Worm (Caenorhabditis elegans) whole organism, midembryonic: ENCODE results near the gene cyn-7.

Experiments
- T22C8.4 ChIP-seq: fragments of 200-800 bp; sonication (Bioruptor generic); IDR thresholded peaks from 2 replicates; pipeline ENCODE4 v1.3.6; 2022; ENCODE audit warnings: missing genetic modification characterization, missing compliant biosample characterization
- cog-1 ChIP-seq: sonication (generic microtip); optimal IDR thresholded peaks from 2 replicates; lab custom pipeline; 2016; ENCODE audit warnings: missing genetic modification characterization, missing compliant biosample characterization
- flt-1 ChIP-seq: fragments of 200-800 bp; sonication (Bioruptor generic); IDR thresholded peaks from 2 replicates; pipeline ENCODE4 v1.3.6; 2022; ENCODE audit warnings: missing genetic modification characterization, missing compliant biosample characterization
- klf-2 ChIP-seq: fragments of 200-800 bp; sonication (Bioruptor generic); conservative IDR thresholded peaks from 2 replicates; pipeline ENCODE4 v1.3.6; 2022; ENCODE audit warnings: missing genetic modification reagents, missing genetic modification characterization, missing compliant biosample characterization
- med-1 ChIP-seq: sonication (generic microtip); optimal IDR thresholded peaks from 2 replicates; lab custom pipeline; 2017; ENCODE audit warnings: missing genetic modification characterization, mild to moderate bottlenecking, missing compliant biosample characterization, antibody characterized with exemption, missing genetic modification reagents; ENCODE audit not compliant: insufficient read depth
- ref-1 ChIP-seq: fragments of 200-800 bp; sonication (Bioruptor generic); conservative IDR thresholded peaks from 2 replicates; pipeline ENCODE4 v1.3.6; 2022; ENCODE audit warnings: missing genetic modification reagents, missing genetic modification characterization, missing compliant biosample characterization
- tab-1 ChIP-seq: fragments of 200-800 bp; sonication (Bioruptor generic); IDR thresholded peaks from 2 replicates; pipeline ENCODE4 v1.3.6; 2022; ENCODE audit warnings: missing genetic modification characterization, missing compliant biosample characterization
- ztf-23 ChIP-seq: fragments of 200-800 bp; sonication (Bioruptor generic); IDR thresholded peaks from 2 replicates; pipeline ENCODE4 v1.3.6; 2022; ENCODE audit warnings: missing genetic modification reagents, missing genetic modification characterization, missing compliant biosample characterization
- ztf-29 ChIP-seq: fragments of 200-800 bp; sonication (Bioruptor generic); IDR thresholded peaks from 2 replicates; pipeline ENCODE4 v1.3.6; 2022; ENCODE audit warnings: missing genetic modification reagents, missing genetic modification characterization, missing compliant biosample characterization

cyn-7 gene

DNA sequence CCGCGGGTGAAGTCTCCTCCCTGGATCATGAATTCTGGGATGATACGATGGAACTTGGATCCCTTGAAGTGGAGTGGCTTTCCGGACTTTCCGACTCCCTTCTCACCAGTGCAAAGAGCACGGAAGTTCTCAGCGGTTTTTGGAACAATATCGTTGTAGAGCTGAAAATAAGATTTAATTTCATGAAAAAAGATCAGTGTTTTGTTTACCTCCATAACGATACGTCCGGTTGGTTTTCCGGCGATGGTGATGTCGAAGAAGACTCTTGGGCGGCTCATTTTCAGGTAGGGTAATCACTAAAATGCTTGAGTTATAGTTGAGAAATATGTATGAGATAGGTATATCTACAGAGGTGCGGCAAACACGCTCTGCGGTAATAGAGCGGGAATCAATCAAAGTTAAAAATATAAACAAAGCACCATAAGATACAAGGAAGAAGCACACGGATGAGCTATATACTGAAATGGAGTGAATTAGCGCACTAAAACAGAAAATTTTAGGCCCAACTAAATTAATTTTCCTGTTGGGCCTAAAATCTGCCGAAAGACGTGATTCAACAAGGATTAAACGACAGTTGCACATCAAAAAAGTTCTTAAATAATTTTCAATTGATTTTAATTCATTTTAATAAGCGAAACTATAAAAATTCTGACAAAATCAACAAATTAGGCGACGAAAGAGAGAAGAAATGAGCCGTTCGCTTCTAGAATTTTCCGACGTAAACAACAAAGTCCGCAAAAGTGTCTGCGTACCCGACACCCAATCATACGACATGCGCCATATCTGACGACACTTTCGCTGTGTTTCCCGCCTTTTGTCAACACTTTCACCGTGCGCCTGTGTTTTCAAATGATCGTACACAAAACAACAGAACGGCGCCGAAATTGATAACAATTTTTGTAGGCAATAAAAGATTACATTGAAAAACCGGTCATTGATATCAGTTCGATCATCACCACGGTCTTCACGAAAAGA lies at the start of gene cyn-7, which contains the start of gene bath-36:
cyn-7 (minus strand) TSS at position 296 of the 975 bp plus-strand sequence.
bath-36 (plus strand) TSS at position 806 of the 975 bp plus-strand sequence.
- TF ChIP-seq flt-1, result peak; percentile 24; the same call in 1 of the 2 replicates
- TF ChIP-seq ref-1, result no peak

DNA sequence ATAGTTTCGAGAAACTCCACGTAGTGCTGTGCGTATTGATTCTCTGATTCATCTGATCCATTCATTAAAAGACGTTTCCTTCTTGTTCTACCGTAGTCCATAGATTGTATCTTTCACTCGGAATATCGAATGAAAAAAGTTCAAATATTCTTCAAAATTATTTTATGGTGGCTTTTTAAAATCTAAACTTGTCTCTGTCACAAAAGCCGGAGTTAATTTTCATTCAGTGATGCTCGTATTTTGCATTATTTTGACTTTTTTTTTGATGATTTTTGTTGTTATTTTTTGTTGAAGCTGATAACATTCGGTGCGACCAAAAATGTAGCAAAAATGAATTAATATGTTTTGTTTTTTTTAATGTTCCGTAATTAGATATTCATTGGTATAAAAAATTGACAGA lies 48.5 kb upstream of the cyn-7 start, which contains the start of gene nhr-164:
nhr-164 (minus strand) TSS at position 101 of the 400 bp plus-strand sequence.
- TF ChIP-seq ztf-23 (GFP tag; lab: Robert Waterston, UW), result no peak
- no peak for TF ChIP-seq tab-1 (GFP tag; lab: Robert Waterston, UW)
- no peak for TF ChIP-seq klf-2 (GFP tag; lab: Robert Waterston, UW)
- no peak for TF ChIP-seq flt-1
- no peak for TF ChIP-seq cog-1
- TF ChIP-seq ztf-29 (GFP tag; lab: Robert Waterston, UW), result no peak
- no peak for TF ChIP-seq med-1 (GFP tag; lab: Kevin White, UChicago)
- no peak for TF ChIP-seq ref-1

DNA sequence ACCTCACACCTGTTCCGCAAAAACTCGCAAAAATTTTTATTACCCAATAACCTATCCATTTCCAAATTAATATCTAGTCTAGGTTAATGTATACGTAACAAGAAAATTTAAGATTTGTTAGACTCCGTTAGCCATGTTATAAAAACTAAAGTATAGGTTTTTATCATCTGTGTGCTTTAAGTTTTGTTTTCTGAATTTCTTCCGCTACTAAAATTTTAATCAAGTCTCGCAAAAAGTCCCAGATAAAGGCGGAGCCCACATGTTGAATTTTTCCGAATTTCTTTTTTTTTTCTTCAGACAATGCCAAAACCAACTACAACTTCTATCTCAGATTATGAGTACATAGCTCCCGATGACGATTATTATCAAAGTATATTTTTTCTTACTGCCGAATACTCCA lies 45.0 kb upstream of the cyn-7 start, which contains the start of gene srw-13:
srw-13 (plus strand) TSS at position 301 of the 400 bp plus-strand sequence.
- no peak for TF ChIP-seq T22C8.4 (GFP tag; lab: Robert Waterston, UW)
- no peak for TF ChIP-seq tab-1 (GFP tag; lab: Robert Waterston, UW)
- no peak for TF ChIP-seq ztf-29 (GFP tag; lab: Robert Waterston, UW)
- TF ChIP-seq flt-1, result no peak
- no peak for TF ChIP-seq med-1 (GFP tag; lab: Kevin White, UChicago)

DNA sequence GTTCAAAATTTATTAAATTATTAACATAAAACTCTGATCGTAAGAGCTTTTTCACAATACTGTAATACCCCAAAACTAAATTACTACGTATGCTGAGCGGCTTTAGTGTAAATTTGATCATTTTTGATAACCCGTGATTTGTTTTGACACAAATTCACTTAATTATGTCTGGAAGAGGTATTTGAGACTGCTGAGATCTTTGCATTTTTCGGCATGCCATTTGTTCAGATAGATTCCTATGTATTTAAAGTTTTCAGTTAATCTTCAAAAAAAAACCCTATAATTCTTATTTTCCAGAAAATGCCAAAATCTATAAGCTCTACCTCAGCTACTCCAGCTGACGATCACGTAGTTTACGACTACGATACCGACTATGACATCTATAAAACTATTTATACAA lies 43.1 kb upstream of the cyn-7 start, which contains the start of gene srw-15:
srw-15 (plus strand) TSS at position 301 of the 400 bp plus-strand sequence.
- no peak for TF ChIP-seq ztf-23 (GFP tag; lab: Robert Waterston, UW)
- no peak for TF ChIP-seq T22C8.4 (GFP tag; lab: Robert Waterston, UW)
- TF ChIP-seq med-1 (GFP tag; lab: Kevin White, UChicago), result no peak
- no peak for TF ChIP-seq ztf-29 (GFP tag; lab: Robert Waterston, UW)

DNA sequence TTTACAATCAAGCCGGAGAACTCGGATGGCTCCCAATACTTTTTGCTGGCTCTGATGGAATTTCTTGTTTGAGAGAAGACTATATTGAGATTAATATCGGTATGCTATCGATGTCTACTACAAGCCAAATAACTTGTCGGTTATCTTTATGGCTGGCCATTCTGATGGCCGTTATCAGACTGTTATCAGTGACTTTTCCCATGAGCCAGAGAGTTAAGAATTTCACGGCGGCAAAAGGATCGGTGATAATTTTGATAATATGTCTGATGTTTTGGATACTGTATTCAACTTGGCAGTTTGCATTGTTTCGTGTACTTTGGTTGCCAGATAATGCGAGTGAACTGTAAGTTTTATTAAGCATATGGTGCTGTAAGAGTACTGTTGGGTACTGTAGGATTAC lies 39.0 kb upstream of the cyn-7 start:
- TF ChIP-seq flt-1 (no peak), klf-2 (GFP tag; lab: Robert Waterston, UW) (no peak), cog-1 (no peak), med-1 (GFP tag; lab: Kevin White, UChicago) (no peak), tab-1 (GFP tag; lab: Robert Waterston, UW) (no peak), ztf-29 (GFP tag; lab: Robert Waterston, UW) (no peak), ref-1 (no peak), T22C8.4 (GFP tag; lab: Robert Waterston, UW) (no peak), ztf-23 (GFP tag; lab: Robert Waterston, UW) (no peak)

ce11 chrV:15225650-15226049 lies 38.5 kb upstream of the cyn-7 start, which contains the start of gene srw-14:
srw-14 (plus strand) TSS chrV:15225950.
- TF ChIP-seq ztf-29 (GFP tag; lab: Robert Waterston, UW) (no peak), T22C8.4 (GFP tag; lab: Robert Waterston, UW) (no peak), klf-2 (GFP tag; lab: Robert Waterston, UW) (no peak), med-1 (GFP tag; lab: Kevin White, UChicago) (no peak), flt-1 (no peak), tab-1 (GFP tag; lab: Robert Waterston, UW) (no peak), ref-1 (no peak), ztf-23 (GFP tag; lab: Robert Waterston, UW) (no peak), cog-1 (no peak)

ce11 chrV:15223668-15224067 lies 36.5 kb upstream of the cyn-7 start, which contains the start of gene srw-24:
srw-24 (plus strand) TSS chrV:15223968.
- no peak for TF ChIP-seq ztf-29 (GFP tag; lab: Robert Waterston, UW)
- no peak for TF ChIP-seq flt-1
- TF ChIP-seq T22C8.4 (GFP tag; lab: Robert Waterston, UW), result no peak
- no peak for TF ChIP-seq klf-2 (GFP tag; lab: Robert Waterston, UW)
- TF ChIP-seq ref-1, result no peak
- no peak for TF ChIP-seq tab-1 (GFP tag; lab: Robert Waterston, UW)
- TF ChIP-seq med-1 (GFP tag; lab: Kevin White, UChicago), result no peak
- TF ChIP-seq ztf-23 (GFP tag; lab: Robert Waterston, UW), result no peak
- TF ChIP-seq cog-1, result no peak

- TF ChIP-seq med-1 (GFP tag; lab: Kevin White, UChicago) (no peak), tab-1 (GFP tag; lab: Robert Waterston, UW) (no peak), ztf-23 (GFP tag; lab: Robert Waterston, UW) (no peak), flt-1 (no peak), ref-1 (no peak), klf-2 (GFP tag; lab: Robert Waterston, UW) (no peak), T22C8.4 (GFP tag; lab: Robert Waterston, UW) (no peak), ztf-29 (GFP tag; lab: Robert Waterston, UW) (no peak), cog-1 (no peak)
These were observed 34.2 kb upstream of the cyn-7 start, which contains the start of gene irld-25 for ce11 chrV:15221330-15221729. irld-25 (plus strand) TSS chrV:15221630.

DNA sequence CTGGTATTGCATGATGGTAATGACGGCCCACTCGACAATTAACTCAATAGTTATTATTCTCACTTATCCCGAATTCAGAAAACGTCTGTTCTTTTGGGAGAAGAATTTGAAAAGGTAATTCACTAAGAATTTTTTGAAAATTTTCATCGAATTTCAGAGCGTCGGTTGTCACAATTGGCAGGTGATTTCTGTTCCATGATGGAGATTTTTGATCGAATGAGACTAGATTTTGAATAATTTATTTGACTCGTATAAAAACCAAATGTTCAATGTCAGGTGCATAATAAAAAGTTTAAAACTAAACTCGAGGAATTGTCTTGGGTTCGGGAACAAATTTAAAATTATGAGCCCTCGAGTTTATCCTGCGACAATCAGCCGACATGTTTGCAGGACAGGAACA lies 29.5 kb upstream of the cyn-7 start, which contains the start of gene sri-25:
sri-25 (plus strand) TSS at position 301 of the 400 bp plus-strand sequence.
- TF ChIP-seq ref-1 (no peak), ztf-29 (GFP tag; lab: Robert Waterston, UW) (no peak), tab-1 (GFP tag; lab: Robert Waterston, UW) (no peak), med-1 (GFP tag; lab: Kevin White, UChicago) (no peak), flt-1 (no peak), ztf-23 (GFP tag; lab: Robert Waterston, UW) (no peak), T22C8.4 (GFP tag; lab: Robert Waterston, UW) (no peak), cog-1 (no peak), klf-2 (GFP tag; lab: Robert Waterston, UW) (no peak)
